Fruit fly (Drosophila melanogaster) whole organism, wandering third instar larva: ENCODE results near the gene Trm7-32.

ENCODE experiments used
- Abd-B ChIP-seq: fragments of >200 bp; optimal IDR thresholded peaks from 2 replicates; lab custom pipeline; 2017; ENCODE audit warnings: missing biosample characterization, missing genetic modification characterization
- CG32264 ChIP-seq: fragments of 200-800 bp; sonication (Bioruptor generic); optimal IDR thresholded peaks from 2 replicates; lab custom pipeline; 2016; ENCODE audit warnings: missing biosample characterization, missing genetic modification characterization
- CG9705 ChIP-seq: fragments of 200-800 bp; sonication (Bioruptor generic); optimal IDR thresholded peaks from 2 replicates; lab custom pipeline; 2018; ENCODE audit warnings: missing biosample characterization, mild to moderate bottlenecking, missing genetic modification characterization
- CrebA ChIP-seq: fragments of 200-800 bp; sonication (Bioruptor generic); optimal IDR thresholded peaks from 2 replicates; lab custom pipeline; 2016; ENCODE audit warnings: missing biosample characterization, mild to moderate bottlenecking, missing genetic modification characterization, borderline replicate concordance
- Dfd ChIP-seq: fragments of >200 bp; optimal IDR thresholded peaks from 2 replicates; lab custom pipeline; 2017; ENCODE audit warnings: missing biosample characterization, missing genetic modification characterization
- Dif ChIP-seq: fragments of 200-275, 200-300 bp; sonication (Bioruptor generic); optimal IDR thresholded peaks from 2 replicates; lab custom pipeline; 2018; ENCODE audit warnings: missing biosample characterization, missing genetic modification characterization; ENCODE audit not compliant: partially characterized antibody
- GATAd ChIP-seq: sonication (Bioruptor generic); optimal IDR thresholded peaks from 2 replicates; lab custom pipeline; 2016; ENCODE audit warnings: missing biosample characterization, missing genetic modification characterization
- HLH106 ChIP-seq: fragments of 200-800 bp; optimal IDR thresholded peaks from 3 replicates; lab custom pipeline; 2019; ENCODE audit warnings: missing biosample characterization, mild to moderate bottlenecking, missing genetic modification characterization, moderate library complexity
- Hnf4 ChIP-seq: fragments of 200-800 bp; sonication (Bioruptor generic); optimal IDR thresholded peaks from 2 replicates; lab custom pipeline; 2016; ENCODE audit warnings: missing biosample characterization, mild to moderate bottlenecking, missing genetic modification characterization
- Hr78 ChIP-seq: fragments of >200 bp; optimal IDR thresholded peaks from 2 replicates; lab custom pipeline; 2017; ENCODE audit warnings: missing biosample characterization, missing genetic modification characterization
- Hr83 ChIP-seq: fragments of 200-300 bp; sonication (Bioruptor generic); optimal IDR thresholded peaks from 2 replicates; lab custom pipeline; 2016; ENCODE audit warnings: missing biosample characterization, mild to moderate bottlenecking, missing genetic modification characterization, moderate library complexity; ENCODE audit not compliant: poor library complexity, severe bottlenecking
- Jra ChIP-seq: sonication (Bioruptor generic); optimal IDR thresholded peaks from 2 replicates; lab custom pipeline; 2016; ENCODE audit warnings: missing biosample characterization, missing genetic modification characterization
- Mio ChIP-seq: sonication (Bioruptor generic); optimal IDR thresholded peaks from 2 replicates; lab custom pipeline; 2016; ENCODE audit warnings: missing biosample characterization, missing genetic modification characterization
- Myc ChIP-seq: fragments of >200 bp; optimal IDR thresholded peaks from 2 replicates; lab custom pipeline; 2017
- N ChIP-seq: fragments of >200 bp; optimal IDR thresholded peaks from 2 replicates; lab custom pipeline; 2018; ENCODE audit warnings: missing biosample characterization, missing external identifiers, missing genetic modification characterization
- OdsH ChIP-seq: fragments of 200-800 bp; sonication (Bioruptor generic); optimal IDR thresholded peaks from 2 replicates; lab custom pipeline; 2016; ENCODE audit warnings: missing biosample characterization, mild to moderate bottlenecking, missing genetic modification characterization
- Rel ChIP-seq, 2 experiments: fragments of 200-800 bp; sonication (Bioruptor generic) in 1 of 2; optimal IDR thresholded peaks; 2 replicates in 1 of 2; 3 replicates in 1 of 2; lab custom pipeline; 2016 to 2019; ENCODE audit warnings: mild to moderate bottlenecking in 2 of 2, missing biosample characterization in 2 of 2, missing genetic modification characterization in 2 of 2, moderate library complexity in 1 of 2
- Sp1 ChIP-seq: fragments of 200-800 bp; sonication (Bioruptor generic); optimal IDR thresholded peaks from 3 replicates; lab custom pipeline; 2019; ENCODE audit warnings: missing biosample characterization, mild to moderate bottlenecking, missing genetic modification characterization, moderate library complexity
- Vsx2 ChIP-seq: fragments of 200-300, 225-300 bp; sonication (Bioruptor generic); optimal IDR thresholded peaks from 2 replicates; lab custom pipeline; 2018; ENCODE audit warnings: missing biosample characterization, missing genetic modification characterization; ENCODE audit not compliant: partially characterized antibody
- br ChIP-seq: fragments of 200-800 bp; sonication (Bioruptor generic); optimal IDR thresholded peaks from 2 replicates; lab custom pipeline; 2016; ENCODE audit warnings: missing biosample characterization, missing genetic modification characterization
- brk ChIP-seq: fragments of 200-800 bp; sonication (Bioruptor generic); optimal IDR thresholded peaks from 2 replicates; lab custom pipeline; 2016; ENCODE audit warnings: missing biosample characterization, mild to moderate bottlenecking, missing genetic modification characterization
- dl ChIP-seq, 2 experiments: fragments of 175-275, 200-275 bp in 1 of 2; fragments of 200-275 bp in 1 of 2; sonication (Bioruptor generic); optimal IDR thresholded peaks; lab custom pipeline; 2018; ENCODE audit warnings: mild to moderate bottlenecking in 2 of 2, missing biosample characterization in 2 of 2, missing genetic modification characterization in 2 of 2, moderate library complexity in 2 of 2; ENCODE audit not compliant: partially characterized antibody in 2 of 2, insufficient read depth in 1 of 2
- dsf ChIP-seq: sonication (Bioruptor generic); optimal IDR thresholded peaks from 2 replicates; lab custom pipeline; 2016; ENCODE audit warnings: missing biosample characterization, missing genetic modification characterization, borderline replicate concordance
- ey ChIP-seq: fragments of 200-800 bp; sonication (Bioruptor generic); optimal IDR thresholded peaks from 2 replicates; lab custom pipeline; 2016; ENCODE audit warnings: missing biosample characterization, missing genetic modification characterization
- foxo ChIP-seq, 2 experiments: fragments of 200-800 bp; sonication (Bioruptor generic); optimal IDR thresholded peaks; 2 replicates in 1 of 2; 3 replicates in 1 of 2; lab custom pipeline; 2016 to 2017; ENCODE audit warnings: missing biosample characterization in 2 of 2, missing genetic modification characterization in 2 of 2
- fru ChIP-seq: fragments of 200-800 bp; sonication (Bioruptor generic); optimal IDR thresholded peaks from 3 replicates; lab custom pipeline; 2016; ENCODE audit warnings: missing biosample characterization, mild to moderate bottlenecking, missing genetic modification characterization
- h ChIP-seq: fragments of 200-800 bp; sonication (Bioruptor generic); optimal IDR thresholded peaks from 3 replicates; lab custom pipeline; 2016; ENCODE audit warnings: missing biosample characterization, mild to moderate bottlenecking, missing genetic modification characterization
- jim ChIP-seq: fragments of 175-275, 200-325 bp; sonication (Bioruptor generic); optimal IDR thresholded peaks from 2 replicates; lab custom pipeline; 2016; ENCODE audit warnings: missing biosample characterization, mild to moderate bottlenecking, missing genetic modification characterization
- lola ChIP-seq: fragments of >200 bp; optimal IDR thresholded peaks from 2 replicates; lab custom pipeline; 2017; ENCODE audit warnings: missing biosample characterization, missing genetic modification characterization
- pan ChIP-seq: fragments of >200 bp; optimal IDR thresholded peaks from 2 replicates; lab custom pipeline; 2017
- psq ChIP-seq: fragments of 200-800 bp; sonication (Bioruptor generic); optimal IDR thresholded peaks from 3 replicates; lab custom pipeline; 2017; ENCODE audit warnings: missing biosample characterization, mild to moderate bottlenecking, missing genetic modification characterization, moderate library complexity
- rgr ChIP-seq: fragments of 200-800 bp; sonication (Bioruptor generic); optimal IDR thresholded peaks from 3 replicates; lab custom pipeline; 2016; ENCODE audit warnings: missing biosample characterization, mild to moderate bottlenecking, missing genetic modification characterization
- sage ChIP-seq: fragments of 200-800 bp; sonication (Bioruptor generic); optimal IDR thresholded peaks from 2 replicates; lab custom pipeline; 2016; ENCODE audit warnings: missing biosample characterization, mild to moderate bottlenecking, missing genetic modification characterization
- sv ChIP-seq: fragments of 200-800 bp; sonication (Bioruptor generic); optimal IDR thresholded peaks from 3 replicates; lab custom pipeline; 2016; ENCODE audit warnings: missing biosample characterization, missing genetic modification characterization
- tai ChIP-seq: sonication (Bioruptor generic); optimal IDR thresholded peaks from 2 replicates; lab custom pipeline; 2016; ENCODE audit warnings: missing biosample characterization, missing genetic modification characterization
- usp ChIP-seq: fragments of >200 bp; optimal IDR thresholded peaks from 2 replicates; lab custom pipeline; 2017; ENCODE audit warnings: missing biosample characterization, missing genetic modification characterization
- woc ChIP-seq: sonication (Bioruptor generic); optimal IDR thresholded peaks from 2 replicates; lab custom pipeline; 2016; ENCODE audit warnings: missing biosample characterization, mild to moderate bottlenecking, missing genetic modification characterization

Trm7-32 gene

dm6 chr3R:17072526-17073114 is 32.1 kb downstream of the Trm7-32 start, which contains the start of the genes Ns1 and mRpS11 (continued):
- TF ChIP-seq brk (GFP tag; lab: Kevin White, UChicago): no peak
- peak; percentile 24 for TF ChIP-seq sv (GFP tag; lab: Kevin White, UChicago)
- TF ChIP-seq, all 38 proteins: peak for 12

DNA sequence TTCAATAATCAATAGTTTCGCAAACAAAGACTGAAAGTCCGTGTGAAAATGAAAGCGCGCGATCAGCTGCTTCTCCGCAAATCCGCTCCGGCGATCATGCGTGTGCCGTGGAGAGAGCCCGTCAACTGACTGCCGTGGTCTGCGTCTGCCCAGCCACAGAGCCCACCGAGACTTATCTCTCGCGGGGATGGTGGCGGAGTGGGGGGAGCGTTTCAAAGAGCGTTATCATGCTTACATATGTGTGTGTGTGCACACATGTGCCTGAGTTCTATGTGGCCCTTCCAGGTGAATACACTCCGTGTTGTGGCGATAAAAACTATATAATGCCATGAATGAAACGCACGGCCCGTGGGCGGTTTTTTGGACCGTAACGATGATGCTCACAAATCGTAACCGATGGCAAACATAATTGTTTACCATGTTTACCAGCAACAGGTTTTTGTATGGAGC is 37.5 kb downstream of the Trm7-32 start:
- TF ChIP-seq Hr83 (GFP tag; lab: Kevin White, UChicago) (peak; percentile 48), CG32264 (GFP tag; lab: Kevin White, UChicago) (no peak), sv (GFP tag; lab: Kevin White, UChicago) (no peak), Sp1 (peak; percentile 14), Hnf4 (GFP tag; lab: Kevin White, UChicago) (peak; percentile 2), ey (GFP tag; lab: Kevin White, UChicago) (no peak), Mio (no peak), h (GFP tag; lab: Kevin White, UChicago) (peak; percentile 44), Rel (GFP tag; optimal IDR thresholded peaks at IDR 0.05; lab: Kevin White, UChicago) (no peak), Rel (tag; optimal IDR thresholded peaks at IDR 0.05; lab: Kevin White, UChicago) (peak; percentile 82), usp (GFP tag; lab: Kevin White, UChicago) (no peak), CG9705 (GFP tag; lab: Kevin White, UChicago) (no peak), tai (no peak)
- TF ChIP-seq, all 38 proteins: peak for 5

DNA sequence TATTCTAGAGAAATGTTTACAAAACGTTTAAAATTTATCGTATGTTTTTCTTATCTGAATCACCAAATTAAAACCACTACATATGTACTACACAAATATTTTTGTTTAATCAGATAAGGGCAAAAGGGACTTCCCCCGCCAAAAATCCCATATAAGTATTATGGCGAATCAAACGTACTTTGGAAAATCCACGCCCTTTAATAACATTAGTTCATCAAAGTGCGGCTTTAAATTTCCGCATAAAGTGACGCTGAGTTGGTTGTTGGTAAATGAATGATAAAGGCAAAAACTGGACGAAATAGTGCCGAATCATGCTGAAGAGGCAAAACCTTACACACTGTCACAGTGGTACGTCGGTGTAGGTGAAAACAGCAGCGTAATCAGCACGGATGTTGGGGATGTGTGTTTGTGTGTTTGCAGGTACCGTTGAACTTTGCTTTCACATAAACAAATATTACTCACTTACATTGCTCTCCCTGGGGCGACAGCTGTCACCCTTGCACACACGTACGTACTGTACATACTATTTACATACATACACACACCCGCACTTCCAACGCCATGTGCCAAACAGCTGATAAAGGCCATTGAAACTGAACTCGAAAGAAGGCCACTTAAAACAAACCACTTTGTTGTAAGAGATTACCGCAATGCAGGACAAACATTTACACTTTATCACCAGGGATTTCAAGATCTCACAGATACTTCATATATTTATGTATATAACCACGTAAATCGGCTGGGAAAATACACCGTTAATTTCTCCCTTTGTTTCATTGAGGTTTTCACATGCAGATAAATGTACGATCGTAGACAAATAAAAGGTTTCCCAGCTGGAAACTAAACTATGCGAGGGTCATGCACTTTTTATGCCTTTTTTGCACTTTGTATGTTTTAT is 38.7 kb downstream of the Trm7-32 start:
- TF ChIP-seq CG9705 (GFP tag; lab: Kevin White, UChicago) (no peak), Rel (GFP tag; optimal IDR thresholded peaks at IDR 0.05; lab: Kevin White, UChicago) (peak; percentile 39), Rel (tag; optimal IDR thresholded peaks at IDR 0.05; lab: Kevin White, UChicago) (peak; percentile 97), br (GFP tag; lab: Kevin White, UChicago) (no peak), foxo (GFP tag; optimal IDR thresholded peaks at IDR 0.05; lab: Kevin White, UChicago) (peak in 1 of 2 experiments; percentile 0), Hr83 (GFP tag; lab: Kevin White, UChicago) (peak; percentile 56)

DNA sequence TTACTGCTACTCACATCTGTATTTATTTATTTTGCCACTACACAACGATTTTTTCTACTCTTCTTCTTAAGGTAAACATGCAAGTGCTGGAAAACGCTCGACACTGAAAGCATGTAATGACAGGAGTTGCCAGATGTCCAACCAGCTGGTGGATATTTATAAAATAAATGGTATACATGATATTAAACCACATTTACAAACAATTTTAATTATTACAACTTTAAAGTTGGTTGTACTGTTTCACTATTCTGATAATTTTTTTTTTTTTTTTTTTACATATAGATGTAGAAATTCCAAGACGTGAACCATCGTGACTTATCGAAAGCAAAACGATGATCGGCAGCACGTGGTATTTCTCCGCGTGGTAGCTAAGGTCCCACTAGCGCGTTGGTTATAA is 39.4 kb downstream of the Trm7-32 start, which contains the start of the genes Keap1 and kuk:
Gene Keap1, minus strand, starts transcription at position 87 of the 397 bp plus-strand sequence.
Gene kuk, plus strand, starts transcription at position 386 of the 397 bp plus-strand sequence.
- TF ChIP-seq pan (lab: Kevin White, UChicago) (no peak), rgr (GFP tag; lab: Kevin White, UChicago) (peak; percentile 82), sv (GFP tag; lab: Kevin White, UChicago) (peak; percentile 72), foxo (GFP tag; optimal IDR thresholded peaks at IDR 0.05; lab: Kevin White, UChicago) (peak in 1 of 2 experiments; percentile 73), GATAd (GFP tag; lab: Kevin White, UChicago) (no peak), brk (GFP tag; lab: Kevin White, UChicago) (peak; percentile 87), OdsH (GFP tag; lab: Kevin White, UChicago) (peak; percentile 52), Myc (lab: Kevin White, UChicago) (peak; percentile 55), Hr83 (GFP tag; lab: Kevin White, UChicago) (peak; percentile 94), Hnf4 (GFP tag; lab: Kevin White, UChicago) (peak; percentile 92), tai (no peak), Vsx2 (no peak), psq (GFP tag; lab: Kevin White, UChicago) (peak; percentile 45), CG9705 (GFP tag; lab: Kevin White, UChicago) (no peak), Hr78 (GFP tag; lab: Kevin White, UChicago) (no peak), Sp1 (peak; percentile 39), Mio (no peak), dsf (GFP tag; lab: Kevin White, UChicago) (peak; percentile 76), jim (no peak), Abd-B (GFP tag; lab: Kevin White, UChicago) (no peak), Jra (GFP tag; lab: Kevin White, UChicago) (peak; percentile 85), ey (GFP tag; lab: Kevin White, UChicago) (peak; percentile 61), dl (GFP tag; optimal IDR thresholded peaks at IDR 0.05; lab: Kevin White, UChicago; ENCODE audit: insufficient read depth in 1 of 2, partially characterized antibody in 2 of 2) (no peak), lola (GFP tag; lab: Kevin White, UChicago) (no peak), h (GFP tag; lab: Kevin White, UChicago) (peak; percentile 82), CrebA (GFP tag; lab: Kevin White, UChicago) (no peak), HLH106 (tag; lab: Kevin White, UChicago) (peak; percentile 48), CG32264 (GFP tag; lab: Kevin White, UChicago) (no peak), woc (no peak), Dif (GFP tag; lab: Kevin White, UChicago) (no peak), Dfd (GFP tag; lab: Kevin White, UChicago) (no peak), N (GFP tag; lab: Kevin White, UChicago) (no peak), sage (peak; percentile 6), usp (GFP tag; lab: Kevin White, UChicago) (no peak), br (GFP tag; lab: Kevin White, UChicago) (peak; percentile 71), Rel (GFP tag; optimal IDR thresholded peaks at IDR 0.05; lab: Kevin White, UChicago) (no peak), Rel (tag; optimal IDR thresholded peaks at IDR 0.05; lab: Kevin White, UChicago) (peak; percentile 38), fru (peak; percentile 71)
